Worm (Caenorhabditis elegans) whole organism, young adult: Measurements from ENCODE around the gene F54D5.5.
A peak's percentile ranks its signal among the peaks of the same experiment; 100 is the strongest.

Source experiments
- B0019.2 ChIP-seq: fragments of 200-800 bp; sonication (Bioruptor generic); conservative IDR thresholded peaks from 2 replicates; pipeline ENCODE4 v1.3.6; 2022; ENCODE audit warnings: missing genetic modification reagents, missing genetic modification characterization, missing compliant biosample characterization
- B0035.1 ChIP-seq: sonication (generic microtip); optimal IDR thresholded peaks from 2 replicates; lab custom pipeline; 2016; ENCODE audit warnings: missing genetic modification characterization, mild to moderate bottlenecking, missing compliant biosample characterization, missing genotype, missing genetic modification reagents
- C06A6.2 ChIP-seq: fragments of 200-800 bp; sonication (Bioruptor generic); conservative IDR thresholded peaks from 2 replicates; pipeline ENCODE4 v1.3.6; 2022; ENCODE audit warnings: missing genetic modification characterization, missing compliant biosample characterization
- C17E4.6 ChIP-seq: fragments of 200-800 bp; sonication (Bioruptor generic); IDR thresholded peaks from 2 replicates; pipeline ENCODE4 v1.3.6; 2022; ENCODE audit warnings: missing genetic modification reagents, missing genetic modification characterization, missing compliant biosample characterization
- F10E7.11 ChIP-seq: sonication (generic microtip); optimal IDR thresholded peaks from 2 replicates; lab custom pipeline; 2017; ENCODE audit warnings: mild to moderate bottlenecking, missing genetic modification characterization, moderate library complexity, missing compliant biosample characterization
- F22D6.2 ChIP-seq: sonication (generic microtip); optimal IDR thresholded peaks from 2 replicates; lab custom pipeline; 2016; ENCODE audit warnings: mild to moderate bottlenecking, missing genetic modification characterization, missing compliant biosample characterization
- F33H1.4 ChIP-seq: fragments of 200-800 bp; sonication (Bioruptor generic); IDR thresholded peaks from 2 replicates; pipeline ENCODE4 v1.3.6; 2022; ENCODE audit warnings: missing genetic modification reagents, missing genetic modification characterization, missing compliant biosample characterization
- F49E8.2 ChIP-seq: sonication (generic microtip); optimal IDR thresholded peaks from 3 replicates; lab custom pipeline; 2017; ENCODE audit warnings: missing genetic modification characterization, mild to moderate bottlenecking, missing compliant biosample characterization, antibody characterized with exemption, moderate library complexity; ENCODE audit not compliant: insufficient read depth
- K11D2.4 ChIP-seq: fragments of 200-800 bp; sonication (Bioruptor generic); IDR thresholded peaks from 2 replicates; pipeline ENCODE4 v1.3.6; 2022; ENCODE audit warnings: missing genetic modification reagents, missing genetic modification characterization, missing compliant biosample characterization
- K12H6.12 ChIP-seq: fragments of 200-800 bp; sonication (Bioruptor generic); optimal IDR thresholded peaks from 2 replicates; lab custom pipeline; 2018; ENCODE audit warnings: mild to moderate bottlenecking, missing genetic modification characterization, missing compliant biosample characterization
- T07F8.4 ChIP-seq: sonication (generic microtip); optimal IDR thresholded peaks from 2 replicates; lab custom pipeline; 2016; ENCODE audit warnings: mild to moderate bottlenecking, missing genetic modification characterization, moderate library complexity, missing compliant biosample characterization
- Y53F4B.3 ChIP-seq: fragments of 200-800 bp; sonication (Bioruptor generic); IDR thresholded peaks from 2 replicates; pipeline ENCODE4 v1.3.6; 2022; ENCODE audit warnings: missing genetic modification reagents, missing genetic modification characterization, missing compliant biosample characterization
- Y67H2A.10 ChIP-seq: fragments of 200-800 bp; sonication (Bioruptor generic); conservative IDR thresholded peaks from 2 replicates; pipeline ENCODE4 v1.3.6; 2022; ENCODE audit warnings: missing genetic modification reagents, missing genetic modification characterization, missing compliant biosample characterization
- Y79H2A.3 ChIP-seq: fragments of 200-800 bp; sonication (Bioruptor generic); conservative IDR thresholded peaks from 2 replicates; pipeline ENCODE4 v1.3.6; 2022; ENCODE audit warnings: missing genetic modification reagents, missing genetic modification characterization, missing compliant biosample characterization
- ama-1 ChIP-seq, 3 experiments: fragments of 150-350 bp in 1 of 3; sonication (generic microtip) in 2 of 3; optimal IDR thresholded peaks; 2 replicates each; lab custom pipeline; 2014 to 2018; ENCODE audit warnings: missing biosample characterization in 2 of 3, missing genetic modification characterization in 2 of 3, missing genetic modification reagents in 2 of 3
- aptf-2 ChIP-seq: fragments of 200-800 bp; sonication (Bioruptor generic); conservative IDR thresholded peaks from 2 replicates; pipeline ENCODE4 v1.3.6; 2022; ENCODE audit warnings: missing genetic modification reagents, missing genetic modification characterization, missing compliant biosample characterization
- athp-1 ChIP-seq: sonication (generic microtip); optimal IDR thresholded peaks from 2 replicates; lab custom pipeline; 2017; ENCODE audit warnings: mild to moderate bottlenecking, missing genetic modification characterization, missing compliant biosample characterization
- attf-5 ChIP-seq: fragments of 200-800 bp; sonication (Bioruptor generic); optimal IDR thresholded peaks from 2 replicates; lab custom pipeline; 2018; ENCODE audit warnings: mild to moderate bottlenecking, missing genetic modification characterization, missing compliant biosample characterization
- ccch-3 ChIP-seq: fragments of 200-800 bp; sonication (Bioruptor generic); optimal IDR thresholded peaks from 2 replicates; lab custom pipeline; 2018; ENCODE audit warnings: mild to moderate bottlenecking, missing genetic modification characterization, missing compliant biosample characterization
- cebp-1 ChIP-seq, 2 experiments: fragments of 200-800 bp in 1 of 2; sonication (Bioruptor generic) in 1 of 2; sonication (generic microtip) in 1 of 2; IDR thresholded peaks in 1 of 2; optimal IDR thresholded peaks in 1 of 2; 2 replicates each; pipeline versions ENCODE4 v1.3.6 to Lab custom; 2017 to 2022; ENCODE audit warnings: missing compliant biosample characterization in 2 of 2, missing genetic modification characterization in 2 of 2, mild to moderate bottlenecking in 1 of 2, missing genetic modification reagents in 1 of 2, moderate library complexity in 1 of 2
- ceh-100 ChIP-seq: fragments of 200-800 bp; sonication (Bioruptor generic); IDR thresholded peaks from 2 replicates; pipeline ENCODE4 v1.3.6; 2022; ENCODE audit warnings: missing genetic modification reagents, missing genetic modification characterization, missing compliant biosample characterization
- ceh-40 ChIP-seq: fragments of 200-800 bp; sonication (Bioruptor generic); IDR thresholded peaks from 2 replicates; pipeline ENCODE4 v1.3.6; 2022; ENCODE audit warnings: missing genetic modification characterization, missing compliant biosample characterization
- chd-7 ChIP-seq: sonication (generic microtip); optimal IDR thresholded peaks from 2 replicates; lab custom pipeline; 2016; ENCODE audit warnings: mild to moderate bottlenecking, missing genetic modification characterization, moderate library complexity, missing compliant biosample characterization
- die-1 ChIP-seq: sonication (generic microtip); optimal IDR thresholded peaks from 2 replicates; lab custom pipeline; 2016; ENCODE audit warnings: missing genotype, mild to moderate bottlenecking, missing genetic modification characterization, missing compliant biosample characterization
- dox-1 ChIP-seq: fragments of 200-800 bp; sonication (Bioruptor generic); IDR thresholded peaks from 2 replicates; pipeline ENCODE4 v1.3.6; 2022; ENCODE audit warnings: missing genetic modification reagents, missing genetic modification characterization, missing compliant biosample characterization
- dpl-1 ChIP-seq: fragments of 150-350 bp; optimal IDR thresholded peaks from 2 replicates; lab custom pipeline; 2014; ENCODE audit warnings: missing biosample characterization, missing genetic modification reagents, missing genetic modification characterization
- egl-44 ChIP-seq: fragments of 200-800 bp; sonication (Bioruptor generic); IDR thresholded peaks from 2 replicates; pipeline ENCODE4 v1.3.6; 2022; ENCODE audit warnings: missing genetic modification reagents, missing genetic modification characterization, missing compliant biosample characterization
- hmg-20 ChIP-seq: fragments of 200-800 bp; sonication (Bioruptor generic); IDR thresholded peaks from 2 replicates; pipeline ENCODE4 v1.3.6; 2022; ENCODE audit warnings: missing genetic modification reagents, missing genetic modification characterization, missing compliant biosample characterization
- lag-1 ChIP-seq: fragments of 200-800 bp; sonication (Bioruptor generic); IDR thresholded peaks from 2 replicates; pipeline ENCODE4 v1.3.6; 2022; ENCODE audit warnings: missing genetic modification reagents, missing genetic modification characterization, missing compliant biosample characterization
- let-526 ChIP-seq: fragments of 200-800 bp; sonication (Bioruptor generic); IDR thresholded peaks from 2 replicates; pipeline ENCODE4 v1.3.6; 2022; ENCODE audit warnings: missing genetic modification reagents, missing genetic modification characterization, missing compliant biosample characterization
- lin-35 ChIP-seq, 3 experiments: fragments of 150-350 bp in 2 of 3; sonication (generic microtip) in 1 of 3; optimal IDR thresholded peaks; 2 replicates each; lab custom pipeline; 2014 to 2018; ENCODE audit warnings: missing biosample characterization in 3 of 3, missing genetic modification characterization in 3 of 3, missing genetic modification reagents in 3 of 3
- lin-54 ChIP-seq: fragments of 200-800 bp; sonication (Bioruptor generic); optimal IDR thresholded peaks from 2 replicates; lab custom pipeline; 2018; ENCODE audit warnings: mild to moderate bottlenecking, missing genetic modification characterization, missing compliant biosample characterization
- lir-1 ChIP-seq: fragments of 200-800 bp; sonication (Bioruptor generic); conservative IDR thresholded peaks from 2 replicates; pipeline ENCODE4 v1.3.6; 2022; ENCODE audit warnings: missing genetic modification reagents, missing genetic modification characterization, missing compliant biosample characterization
- madf-6 ChIP-seq: fragments of 200-800 bp; sonication (Bioruptor generic); IDR thresholded peaks from 2 replicates; pipeline ENCODE4 v1.3.6; 2022; ENCODE audit warnings: missing genetic modification reagents, missing genetic modification characterization, missing compliant biosample characterization
- mcd-1 ChIP-seq: fragments of 200-800 bp; sonication (Bioruptor generic); IDR thresholded peaks from 2 replicates; pipeline ENCODE4 v1.3.6; 2022; ENCODE audit warnings: missing genetic modification reagents, missing genetic modification characterization, missing compliant biosample characterization
- nfya-2 ChIP-seq: fragments of 200-800 bp; sonication (Bioruptor generic); IDR thresholded peaks from 2 replicates; pipeline ENCODE4 v1.3.6; 2022; ENCODE audit warnings: missing genetic modification reagents, missing genetic modification characterization, missing compliant biosample characterization
- nfyb-1 ChIP-seq: fragments of 200-800 bp; sonication (Bioruptor generic); IDR thresholded peaks from 2 replicates; pipeline ENCODE4 v1.3.6; 2022; ENCODE audit warnings: missing genetic modification reagents, missing genetic modification characterization, missing compliant biosample characterization
- nhr-80 ChIP-seq: sonication (generic microtip); optimal IDR thresholded peaks from 2 replicates; lab custom pipeline; 2016; ENCODE audit warnings: missing genetic modification characterization, missing compliant biosample characterization
- pha-4 ChIP-seq: fragments of 150-350 bp; sonication (generic microtip); optimal IDR thresholded peaks from 2 replicates; lab custom pipeline; 2014; ENCODE audit warnings: missing biosample characterization, missing genetic modification reagents, missing genetic modification characterization
- rcor-1 ChIP-seq: fragments of 200-800 bp; sonication (Bioruptor generic); IDR thresholded peaks from 2 replicates; pipeline ENCODE4 v1.3.6; 2022; ENCODE audit warnings: missing genetic modification reagents, missing genetic modification characterization, missing compliant biosample characterization
- snpc-1.3 ChIP-seq: sonication (generic microtip); optimal IDR thresholded peaks from 2 replicates; lab custom pipeline; 2017; ENCODE audit warnings: missing genetic modification characterization, mild to moderate bottlenecking, missing compliant biosample characterization, antibody characterized with exemption, moderate library complexity, missing genotype, missing genetic modification reagents; ENCODE audit not compliant: insufficient read depth
- xnd-1 ChIP-seq: sonication (generic microtip); optimal IDR thresholded peaks from 2 replicates; lab custom pipeline; 2016; ENCODE audit warnings: missing genotype, missing genetic modification reagents, missing genetic modification characterization, missing compliant biosample characterization
- zfh-2 ChIP-seq: fragments of 200-800 bp; sonication (Bioruptor generic); conservative IDR thresholded peaks from 2 replicates; pipeline ENCODE4 v1.3.6; 2022; ENCODE audit warnings: missing genetic modification reagents, missing genetic modification characterization, missing compliant biosample characterization
- ztf-18 ChIP-seq: sonication (generic microtip); optimal IDR thresholded peaks from 2 replicates; lab custom pipeline; 2016; ENCODE audit warnings: missing genotype, mild to moderate bottlenecking, missing genetic modification characterization, missing compliant biosample characterization
- ztf-28 ChIP-seq: fragments of 200-800 bp; sonication (Bioruptor generic); IDR thresholded peaks from 2 replicates; pipeline ENCODE4 v1.3.6; 2022; ENCODE audit warnings: missing genetic modification reagents, missing genetic modification characterization, missing compliant biosample characterization

Gene F54D5.5

DNA sequence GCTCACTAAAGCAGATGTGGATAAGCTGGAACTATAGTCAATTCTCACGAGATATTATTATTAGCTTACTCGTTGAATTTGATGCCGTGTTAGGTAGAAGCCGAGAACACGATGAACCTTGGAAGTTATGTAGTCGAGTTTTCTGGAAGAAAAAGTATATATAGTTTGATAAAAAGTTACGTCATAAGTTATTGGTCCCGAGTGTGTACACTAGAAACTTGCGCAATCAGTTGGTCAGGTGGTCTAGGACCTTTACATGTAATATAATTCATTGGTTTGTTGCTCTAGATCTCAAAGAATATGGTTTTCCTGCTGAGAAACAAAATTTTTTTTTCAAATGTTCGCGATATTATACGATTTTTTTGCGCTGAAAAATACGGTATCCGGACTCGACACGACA, 30.9 kb downstream of the F54D5.5 start:
- TF ChIP-seq ama-1 (optimal IDR thresholded peaks at IDR 0.05; lab: Kevin White, UChicago) (no peak), ama-1 (GFP tag; optimal IDR thresholded peaks at IDR 0.05; lab: Kevin White, UChicago) (no peak), C06A6.2 (GFP tag; lab: Robert Waterston, UW) (no peak), xnd-1 (no peak), hmg-20 (GFP tag; lab: Robert Waterston, UW) (no peak), pha-4 (tag; lab: Kevin White, UChicago) (no peak), ceh-100 (GFP tag; lab: Robert Waterston, UW) (no peak), egl-44 (no peak), Y79H2A.3 (no peak), snpc-1.3 (tag; lab: Kevin White, UChicago) (no peak), lin-35 (GFP tag; optimal IDR thresholded peaks at IDR 0.05; lab: Kevin White, UChicago) (no peak), athp-1 (no peak), Y67H2A.10 (GFP tag; lab: Robert Waterston, UW) (no peak), B0019.2 (GFP tag; lab: Robert Waterston, UW) (no peak), lir-1 (no peak), C17E4.6 (GFP tag; lab: Robert Waterston, UW) (no peak), mcd-1 (GFP tag; lab: Robert Waterston, UW) (no peak), F10E7.11 (tag; lab: Kevin White, UChicago) (no peak), dox-1 (GFP tag; lab: Robert Waterston, UW) (no peak), nfya-2 (no peak), chd-7 (tag; lab: Kevin White, UChicago) (no peak)

DNA sequence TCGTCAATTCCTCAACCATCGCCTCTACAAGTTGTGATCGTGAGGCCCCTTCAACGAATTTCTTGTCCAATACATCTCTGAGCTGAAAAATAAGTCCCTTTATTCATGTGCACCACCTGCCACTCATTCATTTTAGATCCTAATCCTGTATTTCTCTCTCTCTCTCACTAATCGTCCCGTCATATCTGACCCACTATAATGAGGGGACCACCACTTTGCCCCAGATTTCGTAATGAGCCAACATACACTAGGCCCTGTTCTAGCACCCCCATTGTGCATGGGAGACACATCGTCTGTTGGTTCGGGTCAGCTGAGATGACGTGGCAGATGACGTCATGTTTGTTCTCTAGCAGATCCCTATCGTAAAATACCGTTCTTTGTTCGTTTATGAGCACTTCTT, 31.4 kb downstream of the F54D5.5 start:
- no peak for TF ChIP-seq ztf-28
- no peak for TF ChIP-seq F49E8.2 (tag; lab: Kevin White, UChicago)
- TF ChIP-seq aptf-2 = 0 out of 2 replicates have a peak, but pooled peaks have one; percentile 21
- no peak for TF ChIP-seq F22D6.2
- no peak for TF ChIP-seq Y53F4B.3
- 0 out of 2 replicates have a peak, but pooled peaks have one; percentile 52 for TF ChIP-seq lag-1 (GFP tag; lab: Robert Waterston, UW)
- TF ChIP-seq zfh-2 (GFP tag; lab: Robert Waterston, UW) = no peak
- TF ChIP-seq dox-1 (GFP tag; lab: Robert Waterston, UW) = no peak
- TF ChIP-seq B0035.1 (tag; lab: Kevin White, UChicago) = no peak
- TF ChIP-seq cebp-1 (GFP tag; IDR thresholded peaks at IDR 0.05; lab: Robert Waterston, UW) = no peak
- TF ChIP-seq cebp-1 (tag; optimal IDR thresholded peaks at IDR 0.05; lab: Kevin White, UChicago) = peak; percentile 40
- TF ChIP-seq, all 124 proteins: peak for 3

DNA sequence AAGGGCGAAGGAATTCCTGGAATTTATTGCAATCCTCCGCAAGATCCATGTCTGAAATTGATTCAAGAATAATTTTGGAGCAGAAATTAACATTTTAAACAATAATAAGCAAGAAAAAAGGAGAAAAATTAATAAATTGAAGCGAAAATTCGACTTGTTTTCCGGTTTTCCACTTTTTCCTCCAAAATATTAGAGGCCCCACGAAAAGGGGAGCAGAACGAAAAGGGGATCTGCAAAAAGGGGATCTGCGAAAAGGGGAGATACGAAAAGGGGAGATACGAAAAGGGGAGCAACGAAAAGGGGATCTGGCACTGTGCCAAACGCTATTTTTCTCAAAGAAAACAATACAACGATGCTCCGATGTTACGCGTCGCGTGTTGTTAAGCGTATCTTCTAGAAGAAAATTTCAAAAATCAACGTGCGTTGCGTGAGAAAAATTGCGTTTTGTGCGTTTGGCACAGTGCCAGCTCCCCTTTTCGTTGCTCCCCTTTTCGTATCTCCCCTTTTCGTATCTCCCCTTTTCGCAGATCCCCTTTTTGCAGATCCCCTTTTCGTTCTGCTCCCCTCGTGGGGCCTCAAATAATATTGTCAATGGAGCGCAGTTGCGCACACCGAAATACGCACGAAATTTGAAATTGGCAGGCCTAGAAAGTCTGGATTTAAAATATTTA, 32.3 kb downstream of the F54D5.5 start, which contains the start of gene Y62F5A.12:
Gene Y62F5A.12, minus strand, starts transcription at position 51 of the 671 bp plus-strand sequence.
- TF ChIP-seq nfyb-1 (GFP tag; lab: Robert Waterston, UW) = peak; percentile 94
- TF ChIP-seq rcor-1 (GFP tag; lab: Robert Waterston, UW) = peak; percentile 94
- TF ChIP-seq madf-6 = peak; percentile 96
- peak; percentile 37 for TF ChIP-seq die-1
- peak; percentile 86 for TF ChIP-seq ztf-18 (tag; lab: Kevin White, UChicago)
- peak; percentile 80 for TF ChIP-seq F33H1.4 (GFP tag; lab: Robert Waterston, UW)
- TF ChIP-seq K12H6.12 = peak; percentile 87
- peak; percentile 95 for TF ChIP-seq K11D2.4
- TF ChIP-seq lin-54 (GFP tag; lab: Kevin White, UChicago) = peak; percentile 92
- TF ChIP-seq hmg-20 (GFP tag; lab: Robert Waterston, UW) = peak; percentile 74
- peak; percentile 67 for TF ChIP-seq C17E4.6 (GFP tag; lab: Robert Waterston, UW)
- peak; percentile 31 for TF ChIP-seq ccch-3 (GFP tag; lab: Kevin White, UChicago)
- TF ChIP-seq T07F8.4 (tag; lab: Kevin White, UChicago) = peak; percentile 86
- peak; percentile 60 for TF ChIP-seq dpl-1 (GFP tag; lab: Kevin White, UChicago)
- TF ChIP-seq zfh-2 (GFP tag; lab: Robert Waterston, UW) = peak; percentile 70; the same call in 1 of the 2 replicates
- TF ChIP-seq attf-5 (GFP tag; lab: Kevin White, UChicago) = peak; percentile 94
- peak; percentile 61 for TF ChIP-seq nhr-80 (tag; lab: Kevin White, UChicago)
- TF ChIP-seq let-526 (GFP tag; lab: Robert Waterston, UW) = peak; percentile 99
- TF ChIP-seq ceh-40 (GFP tag; lab: Robert Waterston, UW) = peak; percentile 89
